Worm (Caenorhabditis elegans): ENCODE measurements around the gene acbp-5.

The acbp-5 gene

DNA sequence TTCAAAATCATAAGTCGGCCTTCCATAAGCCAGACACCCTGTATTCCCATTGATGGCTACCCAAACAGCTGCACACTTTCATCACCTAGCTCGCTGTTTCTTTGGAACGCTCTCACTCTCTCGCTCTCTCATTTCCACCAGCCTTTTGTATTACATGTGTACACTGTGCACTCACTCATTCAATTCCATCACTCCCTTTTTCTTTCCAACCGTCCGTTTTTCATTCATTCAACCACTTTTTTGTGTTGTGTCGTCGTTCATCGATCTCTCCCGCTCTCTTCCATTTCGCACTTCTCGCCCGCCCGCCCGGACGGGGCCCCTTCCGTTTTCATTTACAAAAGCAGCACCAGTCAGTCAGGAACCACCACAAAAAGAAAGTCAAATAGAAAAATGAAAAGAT lies 16.5 kb upstream of the acbp-5 start:
- TF ChIP-seq ham-2 (GFP tag; optimal IDR thresholded peaks at IDR 0.05) = peak; percentile 6
- no peak for TF ChIP-seq ceh-43 (GFP tag; optimal IDR thresholded peaks at IDR 0.05)
- no peak for TF ChIP-seq sem-2 (GFP tag; optimal IDR thresholded peaks at IDR 0.05)
- no peak for TF ChIP-seq zip-8 (tag; optimal IDR thresholded peaks at IDR 0.05)
- TF ChIP-seq drap-1 (GFP tag; optimal IDR thresholded peaks at IDR 0.05) = no peak
- no peak for TF ChIP-seq nhr-76 (tag; optimal IDR thresholded peaks at IDR 0.05)
- no peak for TF ChIP-seq nhr-28 (tag; optimal IDR thresholded peaks at IDR 0.05)
- peak; percentile 63 for TF ChIP-seq ceh-83 (GFP tag; optimal IDR thresholded peaks at IDR 0.05)
- no peak for TF ChIP-seq M03D4.4 (tag; optimal IDR thresholded peaks at IDR 0.05)
- no peak for TF ChIP-seq elt-3 (tag; optimal IDR thresholded peaks at IDR 0.05)
- no peak for TF ChIP-seq unc-62 (GFP tag; optimal IDR thresholded peaks at IDR 0.05)
- TF ChIP-seq pha-4 (tag; optimal IDR thresholded peaks at IDR 0.05) = peak; percentile 26

DNA sequence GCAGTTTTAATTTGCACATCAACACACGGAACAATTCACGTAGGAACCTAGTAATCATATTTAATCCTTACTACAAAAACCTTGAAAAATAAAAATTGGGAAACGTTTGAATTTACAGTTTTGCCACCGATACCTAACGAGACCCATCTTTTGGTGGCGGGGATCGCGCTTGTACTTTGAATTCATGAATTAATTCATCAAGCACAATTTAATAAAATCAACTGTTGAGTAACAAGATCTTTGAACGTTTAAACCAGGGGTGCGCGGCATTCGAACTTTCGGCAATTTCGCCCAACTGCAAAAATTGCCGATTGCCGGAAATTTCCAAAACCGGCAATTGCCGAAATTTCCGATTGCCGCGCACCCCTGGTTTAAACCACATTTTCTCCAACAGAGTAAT lies 15.2 kb upstream of the acbp-5 start:
- TF ChIP-seq mls-2 (tag; optimal IDR thresholded peaks at IDR 0.05) (no peak), sptf-1 (tag; optimal IDR thresholded peaks at IDR 0.05) (no peak), unc-62 (GFP tag; optimal IDR thresholded peaks at IDR 0.05) (no peak), cnd-1 (tag; optimal IDR thresholded peaks at IDR 0.05) (no peak), elt-3 (tag; optimal IDR thresholded peaks at IDR 0.05) (no peak), nhr-76 (tag; optimal IDR thresholded peaks at IDR 0.05) (no peak), unc-39 (tag; optimal IDR thresholded peaks at IDR 0.05) (no peak)

DNA sequence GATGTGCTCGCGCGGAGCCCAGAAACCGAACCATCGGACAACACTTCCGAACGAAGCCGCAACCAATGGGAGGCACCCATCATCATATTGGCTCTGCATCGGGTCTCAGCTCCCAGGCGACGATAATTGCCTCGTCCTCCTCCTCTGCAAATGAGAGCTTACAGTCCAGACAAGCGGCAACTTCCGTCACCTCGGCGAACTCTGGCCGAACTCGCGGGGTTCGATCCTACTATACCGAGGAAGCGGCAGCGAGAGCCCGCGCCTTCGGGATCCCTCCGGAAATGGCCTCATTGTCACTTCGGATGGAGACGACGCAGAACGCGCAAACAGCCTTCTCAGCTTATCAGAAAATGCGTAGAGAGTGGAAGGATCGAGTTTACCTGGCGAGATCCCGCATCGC lies 13.5 kb upstream of the acbp-5 start:
- TF ChIP-seq mab-5 (tag; optimal IDR thresholded peaks at IDR 0.05) (no peak), M03D4.4 (tag; optimal IDR thresholded peaks at IDR 0.05) (no peak), nhr-76 (tag; optimal IDR thresholded peaks at IDR 0.05) (no peak), ztf-11 (tag; optimal IDR thresholded peaks at IDR 0.05) (no peak), mls-2 (tag; optimal IDR thresholded peaks at IDR 0.05) (no peak), sem-2 (GFP tag; optimal IDR thresholded peaks at IDR 0.05) (peak; percentile 4)

DNA sequence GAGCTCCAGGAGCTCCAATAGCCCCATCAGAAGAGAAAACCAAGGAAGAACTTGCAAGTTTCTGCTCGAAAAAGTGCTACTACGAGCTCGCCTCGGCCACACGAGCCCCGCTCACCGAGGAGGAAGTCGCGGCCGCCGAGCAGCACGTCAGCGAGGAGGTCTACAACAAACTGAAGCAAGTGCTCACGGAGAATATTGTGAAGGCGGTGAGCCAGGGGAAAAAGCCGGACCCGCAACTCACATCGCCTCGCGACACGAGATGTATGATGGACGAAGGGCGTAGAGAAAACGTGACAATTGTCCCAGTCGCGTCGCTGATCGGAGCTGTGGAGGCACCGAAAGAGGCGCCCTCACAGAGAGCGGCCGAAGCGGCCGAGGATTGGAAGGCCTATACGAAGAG lies 11.2 kb upstream of the acbp-5 start:
- no peak for TF ChIP-seq ces-1 (GFP tag; optimal IDR thresholded peaks at IDR 0.05)
- no peak for TF ChIP-seq zip-8 (tag; optimal IDR thresholded peaks at IDR 0.05)
- TF ChIP-seq nhr-12 (tag; optimal IDR thresholded peaks at IDR 0.05) = no peak
- no peak for TF ChIP-seq bed-3 (GFP tag; optimal IDR thresholded peaks at IDR 0.05)
- no peak for TF ChIP-seq sem-2 (GFP tag; optimal IDR thresholded peaks at IDR 0.05)
- TF ChIP-seq pha-4 (tag; optimal IDR thresholded peaks at IDR 0.05) = no peak
- no peak for TF ChIP-seq ceh-43 (GFP tag; optimal IDR thresholded peaks at IDR 0.05)
- TF ChIP-seq nhr-76 (tag; optimal IDR thresholded peaks at IDR 0.05) = no peak
- no peak for TF ChIP-seq ceh-83 (GFP tag; optimal IDR thresholded peaks at IDR 0.05)
- TF ChIP-seq mab-5 (tag; optimal IDR thresholded peaks at IDR 0.05) = no peak

DNA sequence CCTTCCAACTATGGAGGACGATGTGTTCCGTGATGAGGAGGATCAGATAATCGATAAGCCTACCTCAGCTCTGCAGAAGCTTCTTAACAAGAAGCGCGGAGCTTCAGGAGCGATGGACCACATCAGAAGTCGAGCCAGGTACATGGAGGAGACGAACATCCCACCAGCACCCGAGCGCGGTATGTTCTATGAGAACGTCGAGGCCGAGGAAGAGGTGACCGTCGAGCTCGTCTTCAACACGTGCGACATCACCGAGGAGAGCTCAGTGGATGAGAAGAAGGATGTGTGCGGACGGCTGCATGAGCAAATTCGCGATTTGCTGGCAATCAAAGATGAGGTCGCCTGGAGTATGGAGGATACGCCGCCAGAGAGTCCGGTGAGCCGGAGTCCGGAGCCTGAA lies 10.5 kb upstream of the acbp-5 start:
- TF ChIP-seq lin-32 (GFP tag; optimal IDR thresholded peaks at IDR 0.05) = no peak
- TF ChIP-seq lin-13 (tag; optimal IDR thresholded peaks at IDR 0.05) = no peak
- TF ChIP-seq mep-1 (tag; optimal IDR thresholded peaks at IDR 0.05) = no peak
- TF ChIP-seq sptf-1 (tag; optimal IDR thresholded peaks at IDR 0.05) = no peak
- no peak for TF ChIP-seq unc-120 (tag; optimal IDR thresholded peaks at IDR 0.05; ENCODE audit: poor library complexity, severe bottlenecking)
- TF ChIP-seq drap-1 (GFP tag; optimal IDR thresholded peaks at IDR 0.05) = no peak
- TF ChIP-seq flh-1 (GFP tag; optimal IDR thresholded peaks at IDR 0.05) = no peak
- no peak for TF ChIP-seq M03D4.4 (tag; optimal IDR thresholded peaks at IDR 0.05)
- no peak for TF ChIP-seq nhr-28 (tag; optimal IDR thresholded peaks at IDR 0.05)

DNA sequence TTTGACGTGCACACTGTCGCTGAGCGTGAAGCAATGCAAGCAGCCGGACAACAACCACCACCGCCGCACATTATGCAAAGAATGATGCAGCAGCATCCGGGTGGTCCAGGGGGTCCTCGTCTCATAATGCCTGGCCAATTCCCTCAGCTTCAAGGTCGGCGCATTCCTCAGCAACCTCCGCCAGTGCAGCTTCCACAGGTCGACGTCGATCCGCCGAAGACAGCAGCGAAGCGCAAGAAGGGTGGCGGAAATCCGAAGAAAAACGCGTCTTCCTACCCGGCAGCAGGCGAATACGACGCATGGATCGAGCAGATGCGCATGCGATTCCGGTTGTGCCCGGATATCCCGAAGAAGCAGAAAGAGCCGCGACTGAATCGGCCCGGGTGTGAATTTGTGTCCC lies 9.9 kb upstream of the acbp-5 start:
- TF ChIP-seq tbx-8 (GFP tag; optimal IDR thresholded peaks at IDR 0.05) (no peak), lin-32 (GFP tag; optimal IDR thresholded peaks at IDR 0.05) (peak; percentile 7), elt-3 (tag; optimal IDR thresholded peaks at IDR 0.05) (no peak), unc-39 (tag; optimal IDR thresholded peaks at IDR 0.05) (no peak), drap-1 (GFP tag; optimal IDR thresholded peaks at IDR 0.05) (no peak), bed-3 (GFP tag; optimal IDR thresholded peaks at IDR 0.05) (no peak), mls-2 (tag; optimal IDR thresholded peaks at IDR 0.05) (no peak), ces-1 (GFP tag; optimal IDR thresholded peaks at IDR 0.05) (no peak), elt-1 (tag; optimal IDR thresholded peaks at IDR 0.05; ENCODE audit: borderline replicate concordance, insufficient read depth) (no peak), mab-5 (tag; optimal IDR thresholded peaks at IDR 0.05) (no peak), sem-2 (GFP tag; optimal IDR thresholded peaks at IDR 0.05) (peak; percentile 5), flh-1 (GFP tag; optimal IDR thresholded peaks at IDR 0.05) (no peak)

All from whole organism, mixed stage, embryonic.